Fruit fly (Drosophila melanogaster) whole organism, embryonic: Measurements from ENCODE around the gene CG12546.
A peak's percentile ranks its signal among the peaks of the same experiment; 100 is the strongest.

Experiments used
- Aef1 ChIP-seq: fragments of 200-800 bp; sonication (Bioruptor generic); IDR thresholded peaks from 3 replicates; pipeline ENCODE4 v1.3.6; 2022; ENCODE audit warnings: missing biosample characterization, missing genetic modification characterization
- Antp ChIP-seq: fragments of 200-800 bp; sonication (Bioruptor generic); optimal IDR thresholded peaks from 3 replicates; lab custom pipeline; 2016; ENCODE audit warnings: missing biosample characterization, missing genetic modification characterization
- Awh ChIP-seq: fragments of 200-800 bp; sonication (Bioruptor generic); IDR thresholded peaks from 2 replicates; pipeline ENCODE4, ENCODE4 v1.3.6; 2022; ENCODE audit warnings: missing biosample characterization, missing genetic modification characterization
- Blimp-1 ChIP-seq: fragments of 200-800 bp; sonication (Bioruptor generic); optimal IDR thresholded peaks from 3 replicates; lab custom pipeline; 2018; ENCODE audit warnings: missing biosample characterization, missing genetic modification characterization, mild to moderate bottlenecking, moderate library complexity, missing genetic modification reagents
- CG1024 ChIP-seq: fragments of 200-800 bp; sonication (Bioruptor generic); IDR thresholded peaks from 2 replicates; pipeline ENCODE4 v1.3.6; 2022; ENCODE audit warnings: missing biosample characterization, missing genetic modification characterization
- CG11085 ChIP-seq: fragments of 200-800 bp; sonication (Bioruptor generic); IDR thresholded peaks from 2 replicates; pipeline ENCODE4 v1.3.6; 2022; ENCODE audit warnings: missing biosample characterization, missing genetic modification characterization
- CG12155 ChIP-seq: fragments of 200-800 bp; sonication (Bioruptor generic); optimal IDR thresholded peaks from 3 replicates; lab custom pipeline; 2016; ENCODE audit warnings: missing biosample characterization, missing genetic modification characterization
- CG12299 ChIP-seq: fragments of 200-800 bp; sonication (Bioruptor generic); optimal IDR thresholded peaks from 2 replicates; lab custom pipeline; 2018; ENCODE audit warnings: missing biosample characterization, mild to moderate bottlenecking, missing genetic modification characterization
- CG13287 ChIP-seq: fragments of 200-800 bp; sonication (Bioruptor generic); IDR thresholded peaks from 2 replicates; pipeline ENCODE4 v1.3.6; 2022; ENCODE audit warnings: missing biosample characterization, missing genetic modification characterization; ENCODE audit not compliant: partially characterized antibody
- CG16779 ChIP-seq: fragments of 200-800 bp; sonication (Bioruptor generic); IDR thresholded peaks from 2 replicates; pipeline ENCODE4 v1.3.6; 2022; ENCODE audit warnings: missing biosample characterization, missing genetic modification characterization
- CG1792 ChIP-seq: fragments of 200-800 bp; sonication (Bioruptor generic); optimal IDR thresholded peaks from 2 replicates; lab custom pipeline; 2016; ENCODE audit warnings: missing biosample characterization, missing genetic modification characterization
- CG30020 ChIP-seq: fragments of 200-800 bp; optimal IDR thresholded peaks from 2 replicates; lab custom pipeline; 2019; ENCODE audit warnings: missing biosample characterization, mild to moderate bottlenecking, missing genetic modification characterization, moderate library complexity
- CG30431 ChIP-seq: fragments of 200-800 bp; sonication (Bioruptor generic); optimal IDR thresholded peaks from 2 replicates; lab custom pipeline; 2017; ENCODE audit warnings: missing biosample characterization, missing genetic modification characterization
- CG3163 ChIP-seq: fragments of 200-800 bp; sonication (Bioruptor generic); optimal IDR thresholded peaks from 3 replicates; lab custom pipeline; 2016; ENCODE audit warnings: missing biosample characterization, missing genetic modification characterization
- CG32772 ChIP-seq: fragments of 200-800 bp; sonication (Bioruptor generic); IDR thresholded peaks from 2 replicates; pipeline ENCODE4 v1.3.6; 2022; ENCODE audit warnings: missing biosample characterization, missing genetic modification characterization
- CG33213 ChIP-seq: fragments of 200-800 bp; sonication (Bioruptor generic); optimal IDR thresholded peaks from 3 replicates; lab custom pipeline; 2016; ENCODE audit warnings: missing biosample characterization, missing genetic modification characterization
- CG4404 ChIP-seq: fragments of 200-800 bp; sonication (Bioruptor generic); IDR thresholded peaks from 2 replicates; pipeline ENCODE4 v1.3.6; 2022; ENCODE audit warnings: missing biosample characterization, missing genetic modification characterization
- CG4617 ChIP-seq: fragments of 200-800 bp; sonication (Bioruptor generic); optimal IDR thresholded peaks from 3 replicates; lab custom pipeline; 2016; ENCODE audit warnings: missing biosample characterization, missing genetic modification characterization, borderline replicate concordance
- CG4730 ChIP-seq: fragments of 200-800 bp; sonication (Bioruptor generic); IDR thresholded peaks from 2 replicates; pipeline ENCODE4 v1.3.6; 2022; ENCODE audit warnings: missing biosample characterization, missing genetic modification characterization
- CG6683 ChIP-seq: fragments of 200-800 bp; sonication (Bioruptor generic); optimal IDR thresholded peaks from 2 replicates; lab custom pipeline; 2017; ENCODE audit warnings: missing biosample characterization, mild to moderate bottlenecking, missing genetic modification characterization, missing genetic modification reagents
- CG8924 ChIP-seq: fragments of 200-800 bp; optimal IDR thresholded peaks from 3 replicates; lab custom pipeline; 2019; ENCODE audit warnings: missing biosample characterization, mild to moderate bottlenecking, missing genetic modification characterization, moderate library complexity
- CG9727 ChIP-seq: fragments of 200-800 bp; sonication (Bioruptor generic); optimal IDR thresholded peaks from 3 replicates; lab custom pipeline; 2017; ENCODE audit warnings: missing biosample characterization, mild to moderate bottlenecking, missing genetic modification characterization
- CHES-1-like ChIP-seq: fragments of 200-800 bp; sonication (Bioruptor generic); optimal IDR thresholded peaks from 2 replicates; lab custom pipeline; 2016; ENCODE audit warnings: missing biosample characterization, missing genetic modification characterization
- Doc2 ChIP-seq: fragments of 200-800 bp; sonication (Bioruptor generic); IDR thresholded peaks from 2 replicates; pipeline ENCODE4 v1.3.6; 2022; ENCODE audit warnings: missing biosample characterization, missing genetic modification characterization
- Fer2 ChIP-seq: fragments of 200-800 bp; sonication (Bioruptor generic); optimal IDR thresholded peaks from 2 replicates; lab custom pipeline; 2018; ENCODE audit warnings: missing biosample characterization, mild to moderate bottlenecking, missing genetic modification characterization, moderate library complexity
- HLH54F ChIP-seq: fragments of 200-800 bp; sonication (Bioruptor generic); optimal IDR thresholded peaks from 3 replicates; lab custom pipeline; 2016; ENCODE audit warnings: missing biosample characterization, missing genetic modification characterization
- Lhr ChIP-seq: fragments of 200-800 bp; sonication (Bioruptor generic); optimal IDR thresholded peaks from 3 replicates; lab custom pipeline; 2017; ENCODE audit warnings: mild to moderate bottlenecking, missing biosample characterization, missing genetic modification reagents, missing genetic modification characterization
- Med ChIP-seq: fragments of 200-800 bp; sonication (Bioruptor generic); peaks from one replicate; lab custom pipeline; 2016; ENCODE audit warnings: missing biosample characterization, missing genetic modification characterization, mild to moderate bottlenecking, inconsistent platforms, moderate library complexity
- Myb ChIP-seq: fragments of 200-800 bp; sonication (Bioruptor generic); optimal IDR thresholded peaks from 2 replicates; lab custom pipeline; 2016; ENCODE audit warnings: missing biosample characterization, missing genetic modification characterization
- Nf-YA ChIP-seq: fragments of 200-800 bp; sonication (Bioruptor generic); IDR thresholded peaks from 2 replicates; pipeline ENCODE4 v1.3.6; 2022; ENCODE audit warnings: missing biosample characterization, missing genetic modification characterization
- Rfx ChIP-seq: fragments of 200-800 bp; sonication (Bioruptor generic); IDR thresholded peaks from 2 replicates; pipeline ENCODE4 v1.3.6; 2022; ENCODE audit warnings: missing biosample characterization, missing genetic modification characterization
- Side ChIP-seq: fragments of 200-800 bp; sonication (Bioruptor generic); optimal IDR thresholded peaks from 2 replicates; lab custom pipeline; 2016; ENCODE audit warnings: missing biosample characterization, missing genetic modification characterization
- Sin3A ChIP-seq: fragments of >200 bp; optimal IDR thresholded peaks from 2 replicates; lab custom pipeline; 2018
- Taf1 ChIP-seq: fragments of 200-800 bp; sonication (Bioruptor generic); IDR thresholded peaks from 2 replicates; pipeline ENCODE4 v1.3.6; 2022; ENCODE audit warnings: missing biosample characterization, missing genetic modification characterization
- ase ChIP-seq: fragments of 200-800 bp; sonication (Bioruptor generic); IDR thresholded peaks from 3 replicates; pipeline ENCODE4 v1.3.6; 2022; ENCODE audit warnings: missing biosample characterization, missing genetic modification characterization
- bowl ChIP-seq: fragments of 200-800 bp; sonication (Bioruptor generic); IDR thresholded peaks from 2 replicates; pipeline ENCODE4 v1.3.6; 2022; ENCODE audit warnings: missing biosample characterization, missing genetic modification characterization
- btn ChIP-seq: fragments of 200-800 bp; sonication (Bioruptor generic); optimal IDR thresholded peaks from 2 replicates; lab custom pipeline; 2016; ENCODE audit warnings: missing biosample characterization, missing genetic modification characterization
- ci ChIP-seq: fragments of 200-800 bp; sonication (Bioruptor generic); IDR thresholded peaks from 3 replicates; pipeline ENCODE4 v1.3.6; 2022; ENCODE audit warnings: missing biosample characterization, missing genetic modification characterization
- dpn ChIP-seq, 2 experiments: fragments of 200-800 bp; sonication (Bioruptor generic); optimal IDR thresholded peaks; 3 replicates each; lab custom pipeline; 2016; ENCODE audit warnings: missing biosample characterization in 2 of 2, missing genetic modification characterization in 2 of 2
- gem ChIP-seq: fragments of 200-800 bp; sonication (Bioruptor generic); optimal IDR thresholded peaks from 2 replicates; lab custom pipeline; 2019; ENCODE audit warnings: missing biosample characterization, mild to moderate bottlenecking, missing genetic modification characterization, moderate library complexity
- luna ChIP-seq: fragments of 200-800 bp; sonication (Bioruptor generic); optimal IDR thresholded peaks from 2 replicates; lab custom pipeline; 2016; ENCODE audit warnings: missing biosample characterization, missing genetic modification characterization
- nau ChIP-seq: fragments of 200-800 bp; sonication (Bioruptor generic); optimal IDR thresholded peaks from 3 replicates; lab custom pipeline; 2017; ENCODE audit warnings: missing biosample characterization, mild to moderate bottlenecking, missing genetic modification characterization, missing genetic modification reagents
- prd ChIP-seq, 3 experiments: fragments of >200 bp in 2 of 3; fragments of 200-800 bp in 1 of 3; sonication (Bioruptor generic) in 1 of 3; optimal IDR thresholded peaks in 2 of 3; IDR thresholded peaks in 1 of 3; 2 replicates in 2 of 3; 3 replicates in 1 of 3; pipeline versions ENCODE4 v1.3.6 to Lab custom; 2017 to 2022; ENCODE audit warnings: missing biosample characterization in 1 of 3, missing genetic modification characterization in 1 of 3
- scrt ChIP-seq: fragments of 200-800 bp; sonication (Bioruptor generic); optimal IDR thresholded peaks from 2 replicates; lab custom pipeline; 2018; ENCODE audit warnings: missing biosample characterization, mild to moderate bottlenecking, missing genetic modification characterization, moderate library complexity
- sna ChIP-seq: fragments of 200-800 bp; sonication (Bioruptor generic); IDR thresholded peaks from 2 replicates; pipeline ENCODE4 v1.3.6; 2022; ENCODE audit warnings: missing biosample characterization, missing genetic modification characterization; ENCODE audit not compliant: partially characterized antibody
- sr ChIP-seq: fragments of 200-800 bp; sonication (Bioruptor generic); IDR thresholded peaks from 3 replicates; pipeline ENCODE4 v1.3.6; 2022; ENCODE audit warnings: missing biosample characterization, missing genetic modification characterization
- tup ChIP-seq: fragments of 200-800 bp; sonication (Bioruptor generic); optimal IDR thresholded peaks from 2 replicates; lab custom pipeline; 2016; ENCODE audit warnings: missing biosample characterization, mild to moderate bottlenecking, missing genetic modification characterization, moderate library complexity
- twi ChIP-seq: fragments of 200-800 bp; optimal IDR thresholded peaks from 2 replicates; lab custom pipeline; 2019; ENCODE audit warnings: missing biosample characterization, mild to moderate bottlenecking, missing genetic modification characterization, moderate library complexity
- vnd ChIP-seq: fragments of 200-800 bp; sonication (Bioruptor generic); IDR thresholded peaks from 3 replicates; pipeline ENCODE4 v1.3.6; 2022; ENCODE audit warnings: missing biosample characterization, missing genetic modification characterization; ENCODE audit not compliant: partially characterized antibody
- z ChIP-seq: fragments of 200-800 bp; sonication (Bioruptor generic); IDR thresholded peaks from 3 replicates; pipeline ENCODE4 v1.3.6; 2022; ENCODE audit warnings: missing biosample characterization, missing genetic modification characterization

Gene CG12546

DNA sequence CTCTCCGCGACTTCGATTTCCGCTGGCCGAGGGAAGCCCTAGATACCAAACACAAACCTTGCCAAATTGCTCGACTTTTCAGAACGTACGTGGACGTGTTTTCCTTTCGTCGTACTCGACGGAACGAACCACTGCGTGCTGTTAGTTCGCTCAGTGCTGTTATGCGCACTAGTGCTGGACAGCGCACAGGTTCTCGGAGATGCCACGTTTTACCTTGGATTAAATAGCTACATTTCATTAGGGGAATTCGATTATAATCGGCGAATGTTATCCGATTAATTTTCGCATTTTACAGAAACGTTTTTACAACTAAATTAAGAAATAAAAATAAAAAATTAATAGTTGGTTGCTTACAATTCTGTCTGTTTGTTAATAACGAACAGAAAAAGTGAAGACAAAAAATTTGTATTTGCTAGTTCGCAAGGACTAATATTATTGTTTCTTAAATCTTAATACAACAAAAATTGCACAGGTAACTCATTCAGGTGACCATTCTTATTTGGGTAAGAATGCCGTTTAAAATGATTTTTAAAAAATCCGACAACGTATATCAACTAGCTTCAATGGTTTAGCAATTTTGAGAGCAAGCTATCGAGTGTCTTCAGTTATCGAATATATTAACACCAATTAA lies 23.6 kb upstream of the CG12546 start, which contains the start of the genes ArfGAP3 and CG32452 (continued):
- TF ChIP-seq Blimp-1 (GFP tag; lab: Kevin White, UChicago) = peak; percentile 68
- no peak for TF ChIP-seq prd (optimal IDR thresholded peaks at IDR 0.05; lab: Kevin White, UChicago)
- peak; percentile 84 for TF ChIP-seq prd (GFP tag; IDR thresholded peaks at IDR 0.05; lab: Robert Waterston, UW)
- TF ChIP-seq tup (GFP tag; lab: Kevin White, UChicago) = no peak
- TF ChIP-seq CG6683 (GFP tag; lab: Kevin White, UChicago) = peak; percentile 51
- peak; percentile 68 to 82 for TF ChIP-seq dpn (GFP tag; optimal IDR thresholded peaks at IDR 0.05; lab: Kevin White, UChicago)
- TF ChIP-seq Myb (GFP tag; lab: Kevin White, UChicago) = peak; percentile 66
- TF ChIP-seq Antp (GFP tag; lab: Kevin White, UChicago) = peak; percentile 36
- no peak for TF ChIP-seq bowl (GFP tag; lab: Robert Waterston, UW)
- peak; percentile 47 for TF ChIP-seq Fer2
- TF ChIP-seq CG4730 = peak; percentile 41; the same call in 1 of the 2 replicates
- TF ChIP-seq scrt (GFP tag; lab: Kevin White, UChicago) = no peak
- peak; percentile 72 for TF ChIP-seq CG11085
- TF ChIP-seq luna (GFP tag; lab: Kevin White, UChicago) = peak; percentile 50
- TF ChIP-seq CG4617 (GFP tag; lab: Kevin White, UChicago) = no peak
- 0 out of 2 replicates have a peak, but pooled peaks have one; percentile 41 for TF ChIP-seq CG32772 (GFP tag; lab: Robert Waterston, UW)
- peak; percentile 47 for TF ChIP-seq CG33213 (GFP tag; lab: Kevin White, UChicago)
- TF ChIP-seq CG9727 (GFP tag; lab: Kevin White, UChicago) = peak; percentile 78
- TF ChIP-seq gem (tag; lab: Kevin White, UChicago) = peak; percentile 82
- TF ChIP-seq nau (GFP tag; lab: Kevin White, UChicago) = peak; percentile 4
- peak; percentile 20 for TF ChIP-seq CG3163 (GFP tag; lab: Kevin White, UChicago)
- peak; percentile 62 for TF ChIP-seq twi
- TF ChIP-seq CG16779 (GFP tag; lab: Robert Waterston, UW) = 0 out of 2 replicates have a peak, but pooled peaks have one; percentile 35
- peak; percentile 68 for TF ChIP-seq CG13287
- peak; percentile 92 for TF ChIP-seq Med
- TF ChIP-seq CG12155 = peak; percentile 78
- peak; percentile 82 for TF ChIP-seq CG8924 (tag; lab: Kevin White, UChicago)
- TF ChIP-seq Taf1 (GFP tag; lab: Robert Waterston, UW) = no peak
- peak; percentile 10 for TF ChIP-seq Sin3A
- no peak for TF ChIP-seq sr
- no peak; the same call in 1 of the 2 replicates for TF ChIP-seq Awh (GFP tag; lab: Robert Waterston, UW)
- TF ChIP-seq Aef1 = peak; percentile 68
- no peak for TF ChIP-seq Nf-YA (GFP tag; lab: Robert Waterston, UW)
- TF ChIP-seq CHES-1-like (GFP tag; lab: Kevin White, UChicago) = peak; percentile 31
- TF ChIP-seq ase (GFP tag; lab: Robert Waterston, UW) = peak; percentile 65
- no peak for TF ChIP-seq Doc2 (GFP tag; lab: Robert Waterston, UW)
- TF ChIP-seq CG12299 (tag; lab: Kevin White, UChicago) = peak; percentile 38
- peak; percentile 77 for TF ChIP-seq ci (GFP tag; lab: Robert Waterston, UW)
- TF ChIP-seq Lhr (GFP tag; lab: Kevin White, UChicago) = peak; percentile 72
- TF ChIP-seq CG1792 (GFP tag; lab: Kevin White, UChicago) = peak; percentile 44
- TF ChIP-seq vnd = peak; percentile 58; the same call in 1 of the 3 replicates
- peak; percentile 81 for TF ChIP-seq CG30020 (tag; lab: Kevin White, UChicago)
- 0 out of 2 replicates have a peak, but pooled peaks have one; percentile 46 for TF ChIP-seq sna (GFP tag; lab: Robert Waterston, UW)
- TF ChIP-seq btn = no peak
- peak; percentile 86 for TF ChIP-seq Rfx (GFP tag; lab: Robert Waterston, UW)
- no peak for TF ChIP-seq z (GFP tag; lab: Robert Waterston, UW)
- peak; percentile 47 for TF ChIP-seq CG30431 (GFP tag; lab: Kevin White, UChicago)
- peak; percentile 30 for TF ChIP-seq Side (GFP tag; lab: Kevin White, UChicago)
- TF ChIP-seq CG1024 = 0 out of 2 replicates have a peak, but pooled peaks have one; percentile 28
- peak; percentile 69; the same call in 1 of the 2 replicates for TF ChIP-seq CG4404 (GFP tag; lab: Robert Waterston, UW)
- peak; percentile 68 for TF ChIP-seq HLH54F (GFP tag; lab: Kevin White, UChicago)
